Comparison of ENCODE assay signal across 4 fruit fly cellular contexts in the genomic region with DNA sequence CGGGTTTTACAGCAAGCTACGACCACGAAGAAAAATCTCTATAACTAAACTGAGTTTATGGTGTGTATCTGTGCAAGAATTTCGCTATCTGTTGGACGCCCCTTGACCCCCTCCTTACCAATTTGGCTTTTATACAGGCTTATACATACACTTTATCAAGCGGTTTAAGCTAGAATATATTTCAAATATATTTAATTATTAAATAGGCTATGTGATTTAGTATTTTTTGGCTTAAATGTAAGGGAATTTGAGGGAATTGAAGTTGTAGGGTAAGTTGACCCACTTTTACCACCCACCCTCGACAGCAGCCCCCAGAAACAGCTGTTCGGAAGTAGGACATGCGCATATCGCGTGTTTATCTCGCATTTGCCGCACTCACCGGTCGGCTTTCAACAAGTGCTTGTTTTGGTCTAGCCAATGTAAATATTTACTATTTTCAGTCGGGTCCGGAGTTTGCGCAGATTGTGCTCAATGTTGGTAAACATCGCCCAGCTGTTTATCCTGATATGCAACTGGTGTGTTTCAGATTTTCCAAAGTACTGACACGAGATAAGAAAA.
TF ChIP-seq lines count a peak whose summit lies in the region.

Gene unc79 (minus strand): TSS at position 51 of the 558 bp plus-strand sequence.

- TF ChIP-seq CTCF in whole organism, embryonic (GFP tag; optimal IDR thresholded peaks at IDR 0.05; lab: Kevin White, UChicago), result no peak

TF ChIP-seq in whole organism, adult, 20 proteins besides CTCF, POLR2A, EP300 and RAD21:
- TF ChIP-seq cic (GFP tag; optimal IDR thresholded peaks at IDR 0.05; lab: Kevin White, UChicago) (peak; percentile 4), CG7101 (tag; optimal IDR thresholded peaks at IDR 0.05; lab: Kevin White, UChicago) (no peak)
TF ChIP-seq in whole organism, adult: peak in this region for 1.

TF ChIP-seq in whole organism, embryonic, 481 proteins besides CTCF, POLR2A, EP300 and RAD21:
- TF ChIP-seq ewg (GFP tag; optimal IDR thresholded peaks at IDR 0.05; lab: Kevin White, UChicago) (peak; percentile 91), twi (tag; optimal IDR thresholded peaks at IDR 0.05; lab: Kevin White, UChicago) (peak; percentile 48), nerfin-1 (tag; optimal IDR thresholded peaks at IDR 0.05; lab: Kevin White, UChicago) (peak; percentile 91), CG4820 (GFP tag; optimal IDR thresholded peaks at IDR 0.05; lab: Kevin White, UChicago) (no peak), CG34422 (GFP tag; IDR thresholded peaks at IDR 0.05; lab: Robert Waterston, UW) (peak; percentile 51; the same call in 1 of the 3 replicates), CG15479 (GFP tag; optimal IDR thresholded peaks at IDR 0.05; lab: Kevin White, UChicago) (peak; percentile 57), stwl (tag; optimal IDR thresholded peaks at IDR 0.05; lab: Kevin White, UChicago) (no peak), ac (GFP tag; optimal IDR thresholded peaks at IDR 0.05; lab: Kevin White, UChicago) (peak; percentile 28), CG13287 (GFP tag; IDR thresholded peaks at IDR 0.05; lab: Robert Waterston, UW; ENCODE audit: partially characterized antibody) (peak; percentile 18; the same call in 1 of the 2 replicates), Oli (tag; optimal IDR thresholded peaks at IDR 0.05; lab: Kevin White, UChicago) (no peak), CG10543 (GFP tag; optimal IDR thresholded peaks at IDR 0.05; lab: Kevin White, UChicago) (no peak), CG32767 (GFP tag; IDR thresholded peaks at IDR 0.05; lab: Robert Waterston, UW) (peak; percentile 54; the same call in 1 of the 2 replicates), Optix (GFP tag; IDR thresholded peaks at IDR 0.05; lab: Robert Waterston, UW) (no peak), unc-4 (GFP tag; IDR thresholded peaks at IDR 0.05; lab: Robert Waterston, UW; ENCODE audit: partially characterized antibody) (0 out of 2 replicates have a peak, but pooled peaks have one; percentile 23), grn (GFP tag; optimal IDR thresholded peaks at IDR 0.05; lab: Kevin White, UChicago) (peak; percentile 5), crp (GFP tag; optimal IDR thresholded peaks at IDR 0.05; lab: Kevin White, UChicago) (peak in 1 of 2 experiments; percentile 55), CG15696 (tag; optimal IDR thresholded peaks at IDR 0.05; lab: Kevin White, UChicago) (peak; percentile 54), ind (GFP tag; optimal IDR thresholded peaks at IDR 0.05; lab: Kevin White, UChicago) (no peak), fd102C (GFP tag; optimal IDR thresholded peaks at IDR 0.05; lab: Kevin White, UChicago) (peak; percentile 70), scrt (GFP tag; optimal IDR thresholded peaks at IDR 0.05; lab: Kevin White, UChicago) (peak; percentile 100), CG6813 (GFP tag; optimal IDR thresholded peaks at IDR 0.05; lab: Kevin White, UChicago) (peak; percentile 27), sens (GFP tag; lab: Kevin White, UChicago) (peak; percentile 20)

TF ChIP-seq in whole organism, prepupa, 60 proteins besides CTCF, POLR2A, EP300 and RAD21:
- TF ChIP-seq fkh (GFP tag; optimal IDR thresholded peaks at IDR 0.05; lab: Kevin White, UChicago), result peak; percentile 68
- no peak for TF ChIP-seq Smox (GFP tag; optimal IDR thresholded peaks at IDR 0.05; lab: Kevin White, UChicago)

TF ChIP-seq in whole organism, pupa, 21 proteins besides CTCF, POLR2A, EP300 and RAD21:
- TF ChIP-seq CG12605 (GFP tag; IDR thresholded peaks at IDR 0.05; lab: Robert Waterston, UW), result peak; percentile 98
- TF ChIP-seq CG9948 (tag; optimal IDR thresholded peaks at IDR 0.05; lab: Kevin White, UChicago), result no peak
